Fruit fly (Drosophila melanogaster) whole organism, pupa: ENCODE results near the gene CG9547.

ENCODE experiments used
- CG10348 ChIP-seq: fragments of 200-800 bp; sonication (Bioruptor generic); IDR thresholded peaks from 2 replicates; pipeline ENCODE4 v1.3.6; 2022; ENCODE audit warnings: missing biosample characterization, missing genetic modification characterization
- CG12605 ChIP-seq: fragments of 200-800 bp; sonication (Bioruptor generic); IDR thresholded peaks from 2 replicates; pipeline ENCODE4 v1.3.6; 2022; ENCODE audit warnings: missing biosample characterization, missing genetic modification characterization
- CG13204 ChIP-seq: fragments of 200-800 bp; sonication (Bioruptor generic); optimal IDR thresholded peaks from 2 replicates; lab custom pipeline; 2018; ENCODE audit warnings: missing biosample characterization, mild to moderate bottlenecking, missing genetic modification characterization, moderate library complexity
- CG14655 ChIP-seq: fragments of 200-800 bp; sonication (Bioruptor generic); optimal IDR thresholded peaks from 3 replicates; lab custom pipeline; 2017; ENCODE audit warnings: mild to moderate bottlenecking, missing biosample characterization, missing genetic modification reagents, missing genetic modification characterization
- CG15710 ChIP-seq: fragments of 200-800 bp; sonication (Bioruptor generic); optimal IDR thresholded peaks from 2 replicates; lab custom pipeline; 2018; ENCODE audit warnings: missing biosample characterization, mild to moderate bottlenecking, missing genetic modification characterization, moderate library complexity
- CG17806 ChIP-seq: fragments of 200-800 bp; sonication (Bioruptor generic); optimal IDR thresholded peaks from 2 replicates; lab custom pipeline; 2018; ENCODE audit warnings: missing biosample characterization, mild to moderate bottlenecking, missing genetic modification characterization, moderate library complexity
- CG32121 ChIP-seq: fragments of 200-800 bp; sonication (Bioruptor generic); IDR thresholded peaks from 2 replicates; pipeline ENCODE4 v1.3.6; 2022; ENCODE audit warnings: missing biosample characterization, missing genetic modification characterization
- CG34367 ChIP-seq: fragments of 200-800 bp; sonication (Bioruptor generic); optimal IDR thresholded peaks from 2 replicates; lab custom pipeline; 2018; ENCODE audit warnings: missing biosample characterization, mild to moderate bottlenecking, missing genetic modification characterization
- CG4496 ChIP-seq: fragments of 200-800 bp; sonication (Bioruptor generic); IDR thresholded peaks from 3 replicates; pipeline ENCODE4 v1.3.6; 2022; ENCODE audit warnings: missing biosample characterization, missing genetic modification characterization
- CG8159 ChIP-seq: fragments of 200-800 bp; sonication (Bioruptor generic); optimal IDR thresholded peaks from 3 replicates; lab custom pipeline; 2018; ENCODE audit warnings: missing biosample characterization, mild to moderate bottlenecking, missing genetic modification characterization, moderate library complexity
- CG8301 ChIP-seq: fragments of 200-800 bp; sonication (Bioruptor generic); optimal IDR thresholded peaks from 2 replicates; lab custom pipeline; 2018; ENCODE audit warnings: missing biosample characterization, mild to moderate bottlenecking, missing genetic modification characterization
- CG9948 ChIP-seq: fragments of 200-800 bp; sonication (Bioruptor generic); optimal IDR thresholded peaks from 2 replicates; lab custom pipeline; 2018; ENCODE audit warnings: missing biosample characterization, mild to moderate bottlenecking, missing genetic modification characterization, moderate library complexity
- D1 ChIP-seq: fragments of 200-800 bp; sonication (Bioruptor generic); optimal IDR thresholded peaks from 2 replicates; lab custom pipeline; 2018; ENCODE audit warnings: missing biosample characterization, mild to moderate bottlenecking, missing genetic modification characterization, moderate library complexity
- EcR ChIP-seq: fragments of 200-800 bp; sonication (Bioruptor generic); optimal IDR thresholded peaks from 3 replicates; lab custom pipeline; 2019; ENCODE audit warnings: missing biosample characterization, missing genetic modification characterization, mild to moderate bottlenecking, moderate library complexity, missing genetic modification reagents
- Ets98B ChIP-seq: fragments of 200-800 bp; sonication (Bioruptor generic); IDR thresholded peaks from 2 replicates; pipeline ENCODE4 v1.3.6; 2022; ENCODE audit warnings: missing biosample characterization, missing genetic modification characterization
- Pif1A ChIP-seq: fragments of 200-800 bp; sonication (Bioruptor generic); optimal IDR thresholded peaks from 3 replicates; lab custom pipeline; 2016; ENCODE audit warnings: missing biosample characterization, missing genetic modification characterization
- Pif1B ChIP-seq: fragments of 200-800 bp; sonication (Bioruptor generic); optimal IDR thresholded peaks from 3 replicates; lab custom pipeline; 2016; ENCODE audit warnings: missing biosample characterization, missing genetic modification characterization
- Snoo ChIP-seq: fragments of 200-800 bp; sonication (Bioruptor generic); optimal IDR thresholded peaks from 3 replicates; lab custom pipeline; 2017; ENCODE audit warnings: missing biosample characterization, mild to moderate bottlenecking, missing genetic modification characterization, inconsistent platforms
- fd96Ca ChIP-seq: fragments of 200-800 bp; sonication (Bioruptor generic); IDR thresholded peaks from 3 replicates; pipeline ENCODE4 v1.3.6; 2022; ENCODE audit warnings: missing biosample characterization, missing genetic modification characterization
- gl ChIP-seq: fragments of 200-800 bp; sonication (Bioruptor generic); optimal IDR thresholded peaks from 2 replicates; lab custom pipeline; 2018; ENCODE audit warnings: missing biosample characterization, mild to moderate bottlenecking, missing genetic modification characterization
- rn ChIP-seq: fragments of 200-800 bp; sonication (Bioruptor generic); IDR thresholded peaks from 2 replicates; pipeline ENCODE4 v1.3.6; 2022; ENCODE audit warnings: missing biosample characterization, missing genetic modification characterization

The CG9547 gene

DNA sequence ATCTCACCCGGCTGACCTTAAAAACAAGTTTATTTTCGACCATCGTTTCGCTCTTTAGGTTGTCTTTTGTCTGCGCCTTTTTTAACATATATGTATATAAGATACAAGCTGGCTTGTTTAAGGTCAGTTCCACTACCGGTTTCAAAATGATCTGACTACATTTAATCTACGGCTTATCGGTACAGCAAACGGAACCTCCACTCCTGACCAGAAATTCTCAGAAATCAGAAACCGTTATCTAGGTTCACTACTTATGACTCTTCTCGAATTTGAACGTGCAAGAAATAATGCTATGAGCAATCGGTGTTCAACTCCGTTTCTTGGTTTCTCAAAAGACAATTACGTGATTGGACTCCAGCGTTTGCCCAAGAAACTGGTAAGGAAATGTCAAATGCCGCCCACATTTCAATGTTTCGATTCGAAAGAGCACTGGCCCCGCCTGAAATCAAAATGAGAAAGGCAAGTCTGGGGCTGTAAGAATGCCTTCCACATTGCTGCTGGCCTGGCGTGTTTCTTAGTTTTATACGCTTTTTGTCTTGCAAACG, 24.2 kb downstream of the CG9547 start:
- no peak for TF ChIP-seq D1 (tag; lab: Kevin White, UChicago)
- no peak for TF ChIP-seq CG4496 (GFP tag; lab: Robert Waterston, UW)
- peak; percentile 75 for TF ChIP-seq EcR (GFP tag; lab: Kevin White, UChicago)
- no peak for TF ChIP-seq CG32121 (GFP tag; lab: Robert Waterston, UW)
- no peak for TF ChIP-seq CG13204 (GFP tag; lab: Kevin White, UChicago)
- TF ChIP-seq CG34367 (tag; lab: Kevin White, UChicago) = no peak
- TF ChIP-seq fd96Ca (GFP tag; lab: Robert Waterston, UW) = no peak
- TF ChIP-seq Pif1B (GFP tag; lab: Kevin White, UChicago) = no peak

dm6 chr2L:6467509-6467908, 26.8 kb downstream of the CG9547 start, which contains the start of gene HemK1:
HemK1 (minus strand) TSS chr2L:6467698.
- TF ChIP-seq CG15710 (tag; lab: Kevin White, UChicago) = no peak

- TF ChIP-seq Snoo = peak; percentile 1
- TF ChIP-seq CG13204 (GFP tag; lab: Kevin White, UChicago) = no peak
- TF ChIP-seq gl (tag; lab: Kevin White, UChicago) = peak; percentile 20
- TF ChIP-seq D1 (tag; lab: Kevin White, UChicago) = no peak
- TF ChIP-seq CG32121 (GFP tag; lab: Robert Waterston, UW) = 0 out of 2 replicates have a peak, but pooled peaks have one; percentile 18
- TF ChIP-seq CG14655 (GFP tag; lab: Kevin White, UChicago) = no peak
- TF ChIP-seq Pif1A (GFP tag; lab: Kevin White, UChicago) = peak; percentile 15
- TF ChIP-seq CG17806 (tag; lab: Kevin White, UChicago) = no peak
- TF ChIP-seq CG4496 (GFP tag; lab: Robert Waterston, UW) = peak; percentile 15; the same call in 1 of the 3 replicates
- TF ChIP-seq CG10348 (GFP tag; lab: Robert Waterston, UW) = no peak
- TF ChIP-seq CG15710 (tag; lab: Kevin White, UChicago) = no peak
- no peak for TF ChIP-seq CG34367 (tag; lab: Kevin White, UChicago)
- peak; percentile 44; the same call in 1 of the 2 replicates for TF ChIP-seq Ets98B
- no peak for TF ChIP-seq CG8301 (tag; lab: Kevin White, UChicago)
- TF ChIP-seq Pif1B (GFP tag; lab: Kevin White, UChicago) = peak; percentile 16
- TF ChIP-seq CG12605 (GFP tag; lab: Robert Waterston, UW) = peak; percentile 93
- TF ChIP-seq CG8159 (tag; lab: Kevin White, UChicago) = no peak
- TF ChIP-seq CG9948 (tag; lab: Kevin White, UChicago) = no peak
Observed at dm6 chr2L:6465497-6465896, 28.8 kb downstream of the CG9547 start, which contains the start of gene Rchy1. Rchy1 (minus strand) TSS chr2L:6465669.

dm6 chr2L:6464780-6465179, 29.6 kb downstream of the CG9547 start:
- no peak for TF ChIP-seq CG10348 (GFP tag; lab: Robert Waterston, UW)
- no peak for TF ChIP-seq CG12605 (GFP tag; lab: Robert Waterston, UW)
- no peak for TF ChIP-seq D1 (tag; lab: Kevin White, UChicago)

DNA sequence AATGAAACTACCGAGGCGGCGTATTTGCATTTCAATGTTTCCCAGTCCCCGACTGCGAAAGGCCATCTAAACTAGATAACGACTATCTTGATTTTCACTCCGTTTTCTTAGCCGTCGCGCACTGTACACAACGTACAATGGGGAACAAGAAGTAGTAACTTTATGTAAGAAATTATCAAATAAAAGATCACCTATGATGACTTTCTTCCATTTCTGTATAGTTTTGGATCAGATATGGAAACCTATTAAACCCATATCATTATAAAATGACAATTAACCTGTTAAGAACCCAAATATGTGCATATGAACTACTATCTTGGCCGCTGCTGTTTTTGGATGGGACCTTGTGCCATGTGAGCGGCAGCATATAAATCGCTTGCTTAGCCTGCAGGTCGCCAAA, 30.1 kb downstream of the CG9547 start:
- no peak for TF ChIP-seq D1 (tag; lab: Kevin White, UChicago)
- TF ChIP-seq rn = no peak
- no peak for TF ChIP-seq CG32121 (GFP tag; lab: Robert Waterston, UW)
- peak; percentile 26 for TF ChIP-seq CG8301 (tag; lab: Kevin White, UChicago)
- no peak for TF ChIP-seq CG10348 (GFP tag; lab: Robert Waterston, UW)
- TF ChIP-seq Pif1A (GFP tag; lab: Kevin White, UChicago) = peak; percentile 12
- no peak for TF ChIP-seq EcR (GFP tag; lab: Kevin White, UChicago)
- no peak for TF ChIP-seq CG34367 (tag; lab: Kevin White, UChicago)
- TF ChIP-seq CG14655 (GFP tag; lab: Kevin White, UChicago) = peak; percentile 21

- TF ChIP-seq Snoo (no peak), CG8301 (tag; lab: Kevin White, UChicago) (no peak), EcR (GFP tag; lab: Kevin White, UChicago) (peak; percentile 64), fd96Ca (GFP tag; lab: Robert Waterston, UW) (0 out of 3 replicates have a peak, but pooled peaks have one; percentile 37), CG12605 (GFP tag; lab: Robert Waterston, UW) (no peak), CG15710 (tag; lab: Kevin White, UChicago) (no peak), CG13204 (GFP tag; lab: Kevin White, UChicago) (peak; percentile 71), CG32121 (GFP tag; lab: Robert Waterston, UW) (no peak), CG34367 (tag; lab: Kevin White, UChicago) (no peak), CG10348 (GFP tag; lab: Robert Waterston, UW) (no peak), Ets98B (no peak), CG4496 (GFP tag; lab: Robert Waterston, UW) (no peak), D1 (tag; lab: Kevin White, UChicago) (no peak), gl (tag; lab: Kevin White, UChicago) (no peak), CG17806 (tag; lab: Kevin White, UChicago) (no peak)
- TF ChIP-seq, all 21 proteins: peak for 3
Observed at dm6 chr2L:6463392-6463791, 30.9 kb downstream of the CG9547 start.
